Worm (Caenorhabditis elegans): Measurements from ENCODE around the gene W10D9.1.

DNA sequence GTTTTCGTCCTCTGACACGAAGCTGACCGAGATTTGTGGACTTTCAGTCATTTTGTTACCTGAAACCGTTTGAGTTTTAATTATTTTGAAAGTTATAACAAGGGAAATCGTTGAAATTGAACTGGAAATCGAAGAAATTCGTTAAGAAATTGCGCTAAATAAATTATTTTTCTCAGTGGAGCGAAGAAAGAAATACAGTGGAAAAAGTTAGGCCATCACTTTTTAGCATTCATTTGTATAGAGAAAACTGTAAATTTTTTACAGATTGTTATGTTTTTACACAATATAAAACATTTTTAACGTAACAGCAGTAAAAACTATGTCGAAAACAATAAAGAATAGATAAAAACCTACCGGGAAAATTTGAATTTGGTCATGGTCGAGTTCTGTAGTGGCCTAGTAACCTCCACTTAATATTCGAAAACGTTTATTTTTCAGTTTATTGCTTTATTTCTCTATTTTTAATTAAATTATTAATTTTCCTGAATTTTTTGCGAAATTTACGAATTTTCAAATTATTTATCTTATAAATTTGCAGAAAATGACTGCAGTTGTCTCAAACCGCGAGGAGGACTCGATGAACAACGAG, 29.7 kb downstream of the W10D9.1 start, which contains the start of the genes gldi-1 and prp-21:
- TF ChIP-seq lin-39 (tag; optimal IDR thresholded peaks at IDR 0.05) (no peak), sem-4 (tag; optimal IDR thresholded peaks at IDR 0.05) (no peak), nhr-12 (tag; optimal IDR thresholded peaks at IDR 0.05) (no peak), nhr-23 (tag; optimal IDR thresholded peaks at IDR 0.05) (no peak), zag-1 (tag; optimal IDR thresholded peaks at IDR 0.05) (no peak), Y55F3AM.14 (GFP tag; optimal IDR thresholded peaks at IDR 0.05) (no peak), ztf-4 (tag; optimal IDR thresholded peaks at IDR 0.05) (no peak), ama-1 (optimal IDR thresholded peaks at IDR 0.05) (no peak), mdl-1 (tag; optimal IDR thresholded peaks at IDR 0.05) (no peak), egl-27 (tag; optimal IDR thresholded peaks at IDR 0.05) (no peak), lin-11 (tag; optimal IDR thresholded peaks at IDR 0.05) (no peak)
